Fruit fly (Drosophila melanogaster) whole organism, wandering third instar larva: Measurements from ENCODE around the gene CG8142.

Experiments
- Abd-B ChIP-seq: fragments of >200 bp; optimal IDR thresholded peaks from 2 replicates; lab custom pipeline; 2017; ENCODE audit warnings: missing biosample characterization, missing genetic modification characterization
- CG32264 ChIP-seq: fragments of 200-800 bp; sonication (Bioruptor generic); optimal IDR thresholded peaks from 2 replicates; lab custom pipeline; 2016; ENCODE audit warnings: missing biosample characterization, missing genetic modification characterization
- CG9705 ChIP-seq: fragments of 200-800 bp; sonication (Bioruptor generic); optimal IDR thresholded peaks from 2 replicates; lab custom pipeline; 2018; ENCODE audit warnings: missing biosample characterization, mild to moderate bottlenecking, missing genetic modification characterization
- CrebA ChIP-seq: fragments of 200-800 bp; sonication (Bioruptor generic); optimal IDR thresholded peaks from 2 replicates; lab custom pipeline; 2016; ENCODE audit warnings: missing biosample characterization, mild to moderate bottlenecking, missing genetic modification characterization, borderline replicate concordance
- Dfd ChIP-seq: fragments of >200 bp; optimal IDR thresholded peaks from 2 replicates; lab custom pipeline; 2017; ENCODE audit warnings: missing biosample characterization, missing genetic modification characterization
- Dif ChIP-seq: fragments of 200-275, 200-300 bp; sonication (Bioruptor generic); optimal IDR thresholded peaks from 2 replicates; lab custom pipeline; 2018; ENCODE audit warnings: missing biosample characterization, missing genetic modification characterization; ENCODE audit not compliant: partially characterized antibody
- HLH106 ChIP-seq: fragments of 200-800 bp; optimal IDR thresholded peaks from 3 replicates; lab custom pipeline; 2019; ENCODE audit warnings: missing biosample characterization, mild to moderate bottlenecking, missing genetic modification characterization, moderate library complexity
- Hnf4 ChIP-seq: fragments of 200-800 bp; sonication (Bioruptor generic); optimal IDR thresholded peaks from 2 replicates; lab custom pipeline; 2016; ENCODE audit warnings: missing biosample characterization, mild to moderate bottlenecking, missing genetic modification characterization
- Hr78 ChIP-seq: fragments of >200 bp; optimal IDR thresholded peaks from 2 replicates; lab custom pipeline; 2017; ENCODE audit warnings: missing biosample characterization, missing genetic modification characterization
- Hr83 ChIP-seq: fragments of 200-300 bp; sonication (Bioruptor generic); optimal IDR thresholded peaks from 2 replicates; lab custom pipeline; 2016; ENCODE audit warnings: missing biosample characterization, mild to moderate bottlenecking, missing genetic modification characterization, moderate library complexity; ENCODE audit not compliant: poor library complexity, severe bottlenecking
- Mio ChIP-seq: sonication (Bioruptor generic); optimal IDR thresholded peaks from 2 replicates; lab custom pipeline; 2016; ENCODE audit warnings: missing biosample characterization, missing genetic modification characterization
- Myc ChIP-seq: fragments of >200 bp; optimal IDR thresholded peaks from 2 replicates; lab custom pipeline; 2017
- N ChIP-seq: fragments of >200 bp; optimal IDR thresholded peaks from 2 replicates; lab custom pipeline; 2018; ENCODE audit warnings: missing biosample characterization, missing external identifiers, missing genetic modification characterization
- OdsH ChIP-seq: fragments of 200-800 bp; sonication (Bioruptor generic); optimal IDR thresholded peaks from 2 replicates; lab custom pipeline; 2016; ENCODE audit warnings: missing biosample characterization, mild to moderate bottlenecking, missing genetic modification characterization
- Rel ChIP-seq, 2 experiments: fragments of 200-800 bp; sonication (Bioruptor generic) in 1 of 2; optimal IDR thresholded peaks; 2 replicates in 1 of 2; 3 replicates in 1 of 2; lab custom pipeline; 2016 to 2019; ENCODE audit warnings: mild to moderate bottlenecking in 2 of 2, missing biosample characterization in 2 of 2, missing genetic modification characterization in 2 of 2, moderate library complexity in 1 of 2
- Sp1 ChIP-seq: fragments of 200-800 bp; sonication (Bioruptor generic); optimal IDR thresholded peaks from 3 replicates; lab custom pipeline; 2019; ENCODE audit warnings: missing biosample characterization, mild to moderate bottlenecking, missing genetic modification characterization, moderate library complexity
- Vsx2 ChIP-seq: fragments of 200-300, 225-300 bp; sonication (Bioruptor generic); optimal IDR thresholded peaks from 2 replicates; lab custom pipeline; 2018; ENCODE audit warnings: missing biosample characterization, missing genetic modification characterization; ENCODE audit not compliant: partially characterized antibody
- brk ChIP-seq: fragments of 200-800 bp; sonication (Bioruptor generic); optimal IDR thresholded peaks from 2 replicates; lab custom pipeline; 2016; ENCODE audit warnings: missing biosample characterization, mild to moderate bottlenecking, missing genetic modification characterization
- dmrt93B ChIP-seq: fragments of 200-800 bp; sonication (Bioruptor generic); optimal IDR thresholded peaks from 2 replicates; lab custom pipeline; 2018; ENCODE audit warnings: missing biosample characterization, mild to moderate bottlenecking, missing genetic modification characterization
- dsf ChIP-seq: sonication (Bioruptor generic); optimal IDR thresholded peaks from 2 replicates; lab custom pipeline; 2016; ENCODE audit warnings: missing biosample characterization, missing genetic modification characterization, borderline replicate concordance
- ey ChIP-seq: fragments of 200-800 bp; sonication (Bioruptor generic); optimal IDR thresholded peaks from 2 replicates; lab custom pipeline; 2016; ENCODE audit warnings: missing biosample characterization, missing genetic modification characterization
- fru ChIP-seq: fragments of 200-800 bp; sonication (Bioruptor generic); optimal IDR thresholded peaks from 3 replicates; lab custom pipeline; 2016; ENCODE audit warnings: missing biosample characterization, mild to moderate bottlenecking, missing genetic modification characterization
- h ChIP-seq: fragments of 200-800 bp; sonication (Bioruptor generic); optimal IDR thresholded peaks from 3 replicates; lab custom pipeline; 2016; ENCODE audit warnings: missing biosample characterization, mild to moderate bottlenecking, missing genetic modification characterization
- rgr ChIP-seq: fragments of 200-800 bp; sonication (Bioruptor generic); optimal IDR thresholded peaks from 3 replicates; lab custom pipeline; 2016; ENCODE audit warnings: missing biosample characterization, mild to moderate bottlenecking, missing genetic modification characterization
- sv ChIP-seq: fragments of 200-800 bp; sonication (Bioruptor generic); optimal IDR thresholded peaks from 3 replicates; lab custom pipeline; 2016; ENCODE audit warnings: missing biosample characterization, missing genetic modification characterization
- usp ChIP-seq: fragments of >200 bp; optimal IDR thresholded peaks from 2 replicates; lab custom pipeline; 2017; ENCODE audit warnings: missing biosample characterization, missing genetic modification characterization
- woc ChIP-seq: sonication (Bioruptor generic); optimal IDR thresholded peaks from 2 replicates; lab custom pipeline; 2016; ENCODE audit warnings: missing biosample characterization, mild to moderate bottlenecking, missing genetic modification characterization

CG8142 gene

DNA sequence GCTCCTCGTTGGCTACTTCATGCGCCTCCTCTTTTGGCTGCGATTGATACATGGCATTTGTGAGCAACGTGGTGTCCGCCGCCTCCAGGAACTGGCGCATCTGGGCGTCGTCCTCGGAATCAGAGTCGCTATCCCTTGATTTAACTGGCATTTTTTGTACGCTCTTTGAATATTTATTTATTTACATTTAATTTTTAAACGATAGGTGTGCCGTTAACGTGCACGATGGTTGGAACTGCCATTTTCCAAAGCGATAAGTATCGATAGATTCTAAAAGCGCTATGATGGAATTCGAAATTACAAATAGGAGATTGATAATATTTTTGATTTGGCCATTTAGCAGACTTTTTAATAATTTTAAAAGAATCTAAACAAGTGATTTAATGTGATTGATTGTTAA lies 8.0 kb upstream of the CG8142 start, which contains the start of gene CG32554:
TSS of gene CG32554 (minus strand) at position 229 of the 400 bp plus-strand sequence.
- TF ChIP-seq brk (GFP tag; lab: Kevin White, UChicago) (no peak), HLH106 (tag; lab: Kevin White, UChicago) (no peak), Rel (GFP tag; optimal IDR thresholded peaks at IDR 0.05; lab: Kevin White, UChicago) (no peak), Rel (tag; optimal IDR thresholded peaks at IDR 0.05; lab: Kevin White, UChicago) (no peak), Hnf4 (no peak), Vsx2 (no peak), dmrt93B (GFP tag; lab: Kevin White, UChicago) (no peak), OdsH (no peak), CG32264 (GFP tag; lab: Kevin White, UChicago) (no peak), sv (GFP tag; lab: Kevin White, UChicago) (no peak), ey (GFP tag; lab: Kevin White, UChicago) (no peak), fru (GFP tag; lab: Kevin White, UChicago) (no peak), N (GFP tag; lab: Kevin White, UChicago) (no peak), CG9705 (no peak), usp (GFP tag; lab: Kevin White, UChicago) (no peak), Dfd (no peak), Dif (GFP tag; lab: Kevin White, UChicago) (no peak), woc (no peak)

DNA sequence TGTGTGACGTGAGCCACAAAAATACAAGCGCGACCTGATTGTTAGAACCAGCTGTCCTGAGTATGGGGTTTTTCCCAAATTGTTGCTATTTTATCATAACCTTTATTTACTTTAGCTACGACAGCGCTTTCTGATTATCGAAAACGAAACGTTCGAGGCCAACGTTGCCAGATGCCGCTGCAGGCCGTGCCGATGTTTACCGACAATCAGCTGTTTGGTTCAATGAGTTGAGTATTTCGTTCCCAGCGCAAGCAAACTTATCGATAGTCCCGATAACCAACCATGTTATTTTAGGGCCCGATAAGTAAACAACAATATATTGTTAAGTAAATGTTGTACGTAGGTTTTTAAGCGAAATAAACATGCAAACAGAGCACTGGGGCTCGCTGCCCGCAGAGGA lies 5.7 kb upstream of the CG8142 start, which contains the start of the genes CG15814 and Spt7:
TSS of gene CG15814 (minus strand) at position 164 of the 400 bp plus-strand sequence.
TSS of gene Spt7 (plus strand) at position 282 of the 400 bp plus-strand sequence.
- TF ChIP-seq Rel (GFP tag; optimal IDR thresholded peaks at IDR 0.05; lab: Kevin White, UChicago) (no peak), Rel (tag; optimal IDR thresholded peaks at IDR 0.05; lab: Kevin White, UChicago) (peak; percentile 75), h (GFP tag; lab: Kevin White, UChicago) (peak; percentile 50), Sp1 (GFP tag; lab: Kevin White, UChicago) (peak; percentile 26), CG9705 (peak; percentile 17), rgr (GFP tag; lab: Kevin White, UChicago) (peak; percentile 23), Hr78 (GFP tag; lab: Kevin White, UChicago) (no peak), Myc (peak; percentile 4), Hr83 (GFP tag; lab: Kevin White, UChicago) (peak; percentile 47), Abd-B (GFP tag; lab: Kevin White, UChicago) (no peak), OdsH (no peak)

dm6 chrX:17845820-17846379 lies 1.4 kb upstream of the CG8142 start:
- no peak for TF ChIP-seq Rel (GFP tag; optimal IDR thresholded peaks at IDR 0.05; lab: Kevin White, UChicago)
- peak; percentile 48 for TF ChIP-seq Rel (tag; optimal IDR thresholded peaks at IDR 0.05; lab: Kevin White, UChicago)
- no peak for TF ChIP-seq CrebA (GFP tag; lab: Kevin White, UChicago)

dm6 chrX:17841923-17842322 lies 2.6 kb downstream of the CG8142 start, which contains the start of gene Taf9:
Gene Taf9 (plus strand): TSS chrX:17842161.
- TF ChIP-seq Hr83 (GFP tag; lab: Kevin White, UChicago) (peak; percentile 64), Mio (GFP tag; lab: Kevin White, UChicago) (no peak)

DNA sequence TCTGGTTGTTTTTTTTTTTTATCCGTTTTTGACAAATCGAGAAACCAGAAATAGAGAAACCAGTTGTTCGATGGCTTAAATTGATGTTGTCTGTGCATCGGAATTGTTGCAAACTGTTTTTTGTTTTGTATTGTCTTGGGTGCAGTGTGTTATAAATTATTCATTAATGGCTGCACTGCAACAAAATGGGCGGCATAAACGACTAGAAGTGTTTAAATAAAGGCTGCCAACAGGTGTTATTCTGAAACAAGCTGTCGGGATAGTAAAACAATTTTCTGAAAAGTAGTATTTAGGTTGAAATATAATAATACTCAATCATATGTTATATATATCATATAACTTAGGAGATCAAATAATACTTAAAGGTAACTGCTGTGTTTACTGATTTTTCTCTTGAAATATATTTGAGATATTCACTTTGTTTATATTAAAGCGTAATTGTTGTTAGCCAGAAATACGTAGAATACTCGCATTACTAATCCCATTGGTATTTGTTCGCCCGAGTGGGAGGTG lies 8.0 kb downstream of the CG8142 start:
- no peak for TF ChIP-seq Mio (GFP tag; lab: Kevin White, UChicago)

- TF ChIP-seq Hnf4, result no peak
- TF ChIP-seq h (GFP tag; lab: Kevin White, UChicago), result no peak
- no peak for TF ChIP-seq dsf (GFP tag; lab: Kevin White, UChicago)
These were observed 9.8 kb downstream of the CG8142 start for dm6 chrX:17834754-17835153.
